Fruit fly (Drosophila melanogaster) Kc167 (cell line): ENCODE data around the gene CG33299.

Experiments used
- Myc ChIP-seq: fragments of >200 bp; optimal IDR thresholded peaks from 2 replicates; lab custom pipeline; 2017; ENCODE audit warnings: missing external identifiers
- Sin3A ChIP-seq: fragments of >200 bp; optimal IDR thresholded peaks from 2 replicates; lab custom pipeline; 2018; ENCODE audit warnings: missing external identifiers
- insv ChIP-seq: fragments of >200 bp; optimal IDR thresholded peaks from 3 replicates; lab custom pipeline; 2018; ENCODE audit warnings: missing external identifiers
- psq ChIP-seq: fragments of >200 bp; optimal IDR thresholded peaks from 2 replicates; lab custom pipeline; 2017; ENCODE audit warnings: missing external identifiers

DNA sequence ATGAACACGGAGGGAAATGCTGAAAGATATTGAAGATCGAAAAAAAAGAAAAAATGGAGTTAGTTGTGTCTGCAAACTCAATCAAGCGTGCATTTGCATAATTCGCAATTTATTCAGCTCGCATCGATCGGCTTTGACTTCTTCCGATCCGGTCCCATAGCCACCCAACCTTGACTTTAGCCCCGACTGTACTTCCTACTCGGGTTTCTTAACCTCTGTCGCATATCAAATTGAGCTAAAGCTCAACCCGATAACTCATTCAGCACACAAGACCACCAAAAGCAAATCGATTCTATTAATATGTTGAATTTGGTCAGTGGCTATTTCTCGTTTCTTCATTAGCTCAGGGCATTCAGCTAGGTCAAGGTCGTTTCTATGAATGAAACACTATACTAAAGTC lies 28.8 kb downstream of the CG33299 start:
- TF ChIP-seq Myc (no peak), insv (lab: Kevin White, UChicago) (no peak), Sin3A (lab: Kevin White, UChicago) (no peak), psq (lab: Kevin White, UChicago) (no peak)
